Worm (Caenorhabditis elegans) whole organism, L2 larva: ENCODE data around the gene K09F6.3.

Experiments used
- F13H6.1 ChIP-seq: sonication (generic microtip); optimal IDR thresholded peaks from 2 replicates; lab custom pipeline; 2016; ENCODE audit warnings: missing genetic modification characterization, missing compliant biosample characterization
- ZK546.5 ChIP-seq: sonication (generic microtip); optimal IDR thresholded peaks from 2 replicates; lab custom pipeline; 2017; ENCODE audit warnings: missing biosample characterization, missing genetic modification characterization
- lin-13 ChIP-seq: fragments of 150-350 bp; optimal IDR thresholded peaks from 2 replicates; lab custom pipeline; 2014; ENCODE audit warnings: missing biosample characterization, missing genetic modification reagents, missing genetic modification characterization
- lin-39 ChIP-seq: fragments of 150-350 bp; optimal IDR thresholded peaks from 2 replicates; lab custom pipeline; 2014; ENCODE audit warnings: missing biosample characterization, missing genetic modification reagents, missing genetic modification characterization
- mdl-1 ChIP-seq, 2 experiments: fragments of 150-350 bp in 1 of 2; sonication (generic microtip) in 1 of 2; optimal IDR thresholded peaks; 2 replicates each; lab custom pipeline; 2017; ENCODE audit warnings: missing biosample characterization in 2 of 2, missing genetic modification characterization in 2 of 2
- nhr-6 ChIP-seq: fragments of 150-350 bp; optimal IDR thresholded peaks from 2 replicates; lab custom pipeline; 2014; ENCODE audit warnings: missing biosample characterization, missing genetic modification characterization
- nhr-77 ChIP-seq: fragments of 150-350 bp; optimal IDR thresholded peaks from 2 replicates; lab custom pipeline; 2014; ENCODE audit warnings: missing biosample characterization, missing genetic modification characterization

- TF ChIP-seq lin-39 (tag; lab: Kevin White, UChicago) (no peak), lin-13 (GFP tag; lab: Kevin White, UChicago) (no peak), nhr-6 (tag; lab: Kevin White, UChicago) (no peak), F13H6.1 (tag; lab: Kevin White, UChicago) (no peak), ZK546.5 (tag; lab: Kevin White, UChicago) (no peak), mdl-1 (tag; optimal IDR thresholded peaks at IDR 0.05; lab: Kevin White, UChicago) (no peak), nhr-77 (tag; lab: Kevin White, UChicago) (no peak)
Measured at ce11 chrII:2253676-2254075, 1.3 kb upstream of the K09F6.3 start.
